Fruit fly (Drosophila melanogaster) whole organism, embryonic: Measurements from ENCODE around the gene ds.

Experiments used
- Antp ChIP-seq: fragments of 200-800 bp; sonication (Bioruptor generic); optimal IDR thresholded peaks from 3 replicates; lab custom pipeline; 2016; ENCODE audit warnings: missing biosample characterization, missing genetic modification characterization
- Asciz ChIP-seq: fragments of 200-800 bp; sonication (Bioruptor generic); optimal IDR thresholded peaks from 2 replicates; lab custom pipeline; 2017; ENCODE audit warnings: missing biosample characterization, mild to moderate bottlenecking, missing genetic modification characterization, missing genetic modification reagents
- Awh ChIP-seq: fragments of 200-800 bp; sonication (Bioruptor generic); IDR thresholded peaks from 2 replicates; pipeline ENCODE4, ENCODE4 v1.3.6; 2022; ENCODE audit warnings: missing biosample characterization, missing genetic modification characterization
- B-H1 ChIP-seq: fragments of 200-800 bp; sonication (Bioruptor generic); IDR thresholded peaks from 3 replicates; pipeline ENCODE4 v1.3.6; 2022; ENCODE audit warnings: missing biosample characterization, missing genetic modification characterization
- Bdp1 ChIP-seq: fragments of 200-800 bp; sonication (Bioruptor generic); optimal IDR thresholded peaks from 3 replicates; lab custom pipeline; 2016; ENCODE audit warnings: missing biosample characterization, missing genetic modification characterization
- BtbVII ChIP-seq: fragments of 200-800 bp; sonication (Bioruptor generic); optimal IDR thresholded peaks from 3 replicates; lab custom pipeline; 2017; ENCODE audit warnings: missing biosample characterization, mild to moderate bottlenecking, missing genetic modification characterization
- CG10979 ChIP-seq: fragments of 200-800 bp; sonication (Bioruptor generic); optimal IDR thresholded peaks from 2 replicates; lab custom pipeline; 2018; ENCODE audit warnings: missing biosample characterization, mild to moderate bottlenecking, missing genetic modification characterization, moderate library complexity
- CG11093 ChIP-seq: fragments of 200-800 bp; sonication (Bioruptor generic); IDR thresholded peaks from 3 replicates; pipeline ENCODE4 v1.3.6; 2022; ENCODE audit warnings: missing biosample characterization, missing genetic modification characterization
- CG12769 ChIP-seq: fragments of 200-800 bp; sonication (Bioruptor generic); optimal IDR thresholded peaks from 2 replicates; lab custom pipeline; 2019; ENCODE audit warnings: missing biosample characterization, mild to moderate bottlenecking, missing genetic modification characterization, moderate library complexity
- CG14441 ChIP-seq: fragments of 200-800 bp; sonication (Bioruptor generic); IDR thresholded peaks from 2 replicates; pipeline ENCODE4 v1.3.6; 2022; ENCODE audit warnings: missing biosample characterization, missing genetic modification characterization
- CG15696 ChIP-seq: fragments of 200-800 bp; sonication (Bioruptor generic); optimal IDR thresholded peaks from 2 replicates; lab custom pipeline; 2019; ENCODE audit warnings: missing biosample characterization, mild to moderate bottlenecking, missing genetic modification characterization, moderate library complexity
- CG17328 ChIP-seq: fragments of 200-800 bp; sonication (Bioruptor generic); IDR thresholded peaks from 2 replicates; pipeline ENCODE4 v1.3.6; 2022; ENCODE audit warnings: missing biosample characterization, missing genetic modification characterization
- CG17612 ChIP-seq: fragments of 200-800 bp; sonication (Bioruptor generic); IDR thresholded peaks from 2 replicates; pipeline ENCODE4 v1.3.6; 2022; ENCODE audit warnings: missing biosample characterization, missing genetic modification characterization
- CG18476 ChIP-seq: fragments of 200-800 bp; sonication (Bioruptor generic); optimal IDR thresholded peaks from 2 replicates; lab custom pipeline; 2016; ENCODE audit warnings: missing biosample characterization, mild to moderate bottlenecking, missing genetic modification characterization
- CG4282 ChIP-seq: fragments of 200-800 bp; sonication (Bioruptor generic); optimal IDR thresholded peaks from 2 replicates; lab custom pipeline; 2016; ENCODE audit warnings: missing biosample characterization, missing genetic modification characterization
- CG6791 ChIP-seq: fragments of 200-800 bp; sonication (Bioruptor generic); IDR thresholded peaks from 3 replicates; pipeline ENCODE4 v1.3.6; 2022; ENCODE audit warnings: missing biosample characterization, missing genetic modification characterization; ENCODE audit not compliant: partially characterized antibody
- CG7786 ChIP-seq: fragments of 200-800 bp; sonication (Bioruptor generic); optimal IDR thresholded peaks from 2 replicates; lab custom pipeline; 2016; ENCODE audit warnings: missing biosample characterization, missing genetic modification characterization
- CG7839 ChIP-seq: fragments of 200-800 bp; sonication (Bioruptor generic); optimal IDR thresholded peaks from 3 replicates; lab custom pipeline; 2018; ENCODE audit warnings: missing biosample characterization, mild to moderate bottlenecking, missing genetic modification characterization, moderate library complexity
- CG8359 ChIP-seq: fragments of 200-800 bp; sonication (Bioruptor generic); optimal IDR thresholded peaks from 2 replicates; lab custom pipeline; 2017; ENCODE audit warnings: missing biosample characterization, mild to moderate bottlenecking, missing genetic modification characterization, borderline replicate concordance
- CG8765 ChIP-seq: fragments of 200-800 bp; sonication (Bioruptor generic); IDR thresholded peaks from 2 replicates; pipeline ENCODE4 v1.3.6; 2022; ENCODE audit warnings: missing biosample characterization, missing genetic modification characterization
- CG9797 ChIP-seq: fragments of 200-800 bp; sonication (Bioruptor generic); optimal IDR thresholded peaks from 3 replicates; lab custom pipeline; 2018; ENCODE audit warnings: missing biosample characterization, mild to moderate bottlenecking, missing genetic modification characterization
- CG9932 ChIP-seq: fragments of 200-800 bp; sonication (Bioruptor generic); IDR thresholded peaks from 2 replicates; pipeline ENCODE4 v1.3.6; 2022; ENCODE audit warnings: missing biosample characterization, missing genetic modification characterization
- Dp ChIP-seq: fragments of 200-800 bp; sonication (Bioruptor generic); optimal IDR thresholded peaks from 2 replicates; lab custom pipeline; 2018; ENCODE audit warnings: missing biosample characterization, mild to moderate bottlenecking, missing genetic modification characterization, moderate library complexity
- Elba2 ChIP-seq: fragments of 200-800 bp; sonication (Bioruptor generic); optimal IDR thresholded peaks from 3 replicates; lab custom pipeline; 2016; ENCODE audit warnings: missing biosample characterization, missing genetic modification characterization
- Fer1 ChIP-seq: fragments of 200-800 bp; sonication (Bioruptor generic); optimal IDR thresholded peaks from 2 replicates; lab custom pipeline; 2017; ENCODE audit warnings: missing biosample characterization, mild to moderate bottlenecking, missing genetic modification characterization
- Gug ChIP-seq: fragments of 200-800 bp; sonication (Bioruptor generic); IDR thresholded peaks from 4 replicates; pipeline ENCODE4 v1.3.6; 2022; ENCODE audit warnings: missing biosample characterization, missing genetic modification characterization
- HLHmδ ChIP-seq: fragments of 200-800 bp; sonication (Bioruptor generic); optimal IDR thresholded peaks from 2 replicates; lab custom pipeline; 2018; ENCODE audit warnings: missing biosample characterization, mild to moderate bottlenecking, missing genetic modification characterization, moderate library complexity
- Hmx ChIP-seq: fragments of 200-800 bp; sonication (Bioruptor generic); optimal IDR thresholded peaks from 2 replicates; lab custom pipeline; 2016; ENCODE audit warnings: missing biosample characterization, missing genetic modification characterization
- Hsf ChIP-seq: fragments of 200-800 bp; sonication (Bioruptor generic); optimal IDR thresholded peaks from 3 replicates; lab custom pipeline; 2016; ENCODE audit warnings: missing biosample characterization, missing genetic modification characterization
- Med ChIP-seq: fragments of 200-800 bp; sonication (Bioruptor generic); peaks from one replicate; lab custom pipeline; 2016; ENCODE audit warnings: missing biosample characterization, missing genetic modification characterization, mild to moderate bottlenecking, inconsistent platforms, moderate library complexity
- Mes4 ChIP-seq: fragments of 200-800 bp; sonication (Bioruptor generic); optimal IDR thresholded peaks from 2 replicates; lab custom pipeline; 2016; ENCODE audit warnings: missing biosample characterization, missing genetic modification characterization
- Vsx1 ChIP-seq: fragments of 200-800 bp; sonication (Bioruptor generic); optimal IDR thresholded peaks from 2 replicates; lab custom pipeline; 2017; ENCODE audit warnings: missing biosample characterization, mild to moderate bottlenecking, missing genetic modification characterization, missing genetic modification reagents
- abd-A ChIP-seq: fragments of 200-800 bp; sonication (Bioruptor generic); optimal IDR thresholded peaks from 3 replicates; lab custom pipeline; 2019; ENCODE audit warnings: missing biosample characterization, mild to moderate bottlenecking, missing genetic modification characterization, moderate library complexity
- bcd ChIP-seq: fragments of 200-800 bp; sonication (Bioruptor generic); optimal IDR thresholded peaks from 2 replicates; lab custom pipeline; 2017; ENCODE audit warnings: missing biosample characterization, mild to moderate bottlenecking, missing genetic modification characterization
- bigmax ChIP-seq: fragments of 200-800 bp; sonication (Bioruptor generic); optimal IDR thresholded peaks from 2 replicates; lab custom pipeline; 2018; ENCODE audit warnings: missing biosample characterization, mild to moderate bottlenecking, missing genetic modification characterization
- bsh ChIP-seq, 2 experiments: fragments of 200-800 bp; sonication (Bioruptor generic); optimal IDR thresholded peaks; 2 replicates each; lab custom pipeline; 2017 to 2018; ENCODE audit warnings: mild to moderate bottlenecking in 2 of 2, missing biosample characterization in 2 of 2, missing genetic modification characterization in 2 of 2, moderate library complexity in 1 of 2
- croc ChIP-seq: fragments of 200-800 bp; sonication (Bioruptor generic); conservative IDR thresholded peaks from 3 replicates; pipeline ENCODE4 v1.3.6; 2022; ENCODE audit warnings: missing biosample characterization, missing genetic modification characterization
- cwo ChIP-seq: fragments of 200-800 bp; sonication (Bioruptor generic); optimal IDR thresholded peaks from 3 replicates; lab custom pipeline; 2017; ENCODE audit warnings: missing biosample characterization, missing genetic modification characterization, mild to moderate bottlenecking, moderate library complexity, missing genetic modification reagents
- disco-r ChIP-seq: fragments of 200-800 bp; sonication (Bioruptor generic); optimal IDR thresholded peaks from 2 replicates; lab custom pipeline; 2016; ENCODE audit warnings: missing biosample characterization, missing genetic modification characterization
- fd96Cb ChIP-seq: fragments of 200-800 bp; sonication (Bioruptor generic); optimal IDR thresholded peaks from 2 replicates; lab custom pipeline; 2018; ENCODE audit warnings: missing biosample characterization, mild to moderate bottlenecking, missing genetic modification characterization, moderate library complexity
- insv ChIP-seq, 2 experiments: fragments of 200-800 bp; sonication (Bioruptor generic); optimal IDR thresholded peaks; 3 replicates each; lab custom pipeline; 2016 to 2018; ENCODE audit warnings: missing biosample characterization in 2 of 2, missing genetic modification characterization in 2 of 2
- ken ChIP-seq: fragments of 200-800 bp; sonication (Bioruptor generic); IDR thresholded peaks from 3 replicates; pipeline ENCODE4 v1.3.6; 2022; ENCODE audit warnings: missing biosample characterization, missing genetic modification characterization
- knrl ChIP-seq: fragments of 200-800 bp; sonication (Bioruptor generic); IDR thresholded peaks from 3 replicates; pipeline ENCODE4 v1.3.6; 2022; ENCODE audit warnings: missing biosample characterization, missing genetic modification characterization; ENCODE audit not compliant: partially characterized antibody
- lilli ChIP-seq: fragments of 200-800 bp; sonication (Bioruptor generic); optimal IDR thresholded peaks from 3 replicates; lab custom pipeline; 2016; ENCODE audit warnings: missing biosample characterization, missing genetic modification characterization
- p53 ChIP-seq: fragments of 200-800 bp; sonication (Bioruptor generic); optimal IDR thresholded peaks from 2 replicates; lab custom pipeline; 2016; ENCODE audit warnings: missing biosample characterization, missing genetic modification characterization
- run ChIP-seq: fragments of 200-800 bp; sonication (Bioruptor generic); optimal IDR thresholded peaks from 3 replicates; lab custom pipeline; 2018; ENCODE audit warnings: missing biosample characterization, mild to moderate bottlenecking, missing genetic modification characterization
- slp2 ChIP-seq: fragments of 200-800 bp; sonication (Bioruptor generic); optimal IDR thresholded peaks from 2 replicates; lab custom pipeline; 2016; ENCODE audit warnings: missing biosample characterization, missing genetic modification characterization
- stc ChIP-seq: fragments of 200-800 bp; sonication (Bioruptor generic); IDR thresholded peaks from 2 replicates; pipeline ENCODE4 v1.3.6; 2022; ENCODE audit warnings: missing biosample characterization, missing genetic modification characterization
- ttk ChIP-seq: fragments of 200-800 bp; sonication (Bioruptor generic); IDR thresholded peaks from 2 replicates; pipeline ENCODE4 v2.1.2; 2022; ENCODE audit warnings: missing biosample characterization, missing genetic modification characterization
- wek ChIP-seq: fragments of 200-800 bp; sonication (Bioruptor generic); optimal IDR thresholded peaks from 3 replicates; lab custom pipeline; 2018; ENCODE audit warnings: missing biosample characterization, mild to moderate bottlenecking, missing genetic modification characterization, moderate library complexity
- zf30C ChIP-seq: fragments of 200-800 bp; sonication (Bioruptor generic); optimal IDR thresholded peaks from 3 replicates; lab custom pipeline; 2018; ENCODE audit warnings: missing biosample characterization, mild to moderate bottlenecking, missing genetic modification characterization

The ds gene

dm6 chr2L:602439-602879 is 112.3 kb downstream of the ds start, which contains the start of gene CG13689 (continued):
- TF ChIP-seq croc (GFP tag; lab: Robert Waterston, UW) (no peak), Elba2 (GFP tag; lab: Kevin White, UChicago) (no peak), BtbVII (GFP tag; lab: Kevin White, UChicago) (no peak), slp2 (GFP tag; lab: Kevin White, UChicago) (no peak), HLHmδ (GFP tag; lab: Kevin White, UChicago) (no peak), CG12769 (tag; lab: Kevin White, UChicago) (no peak), CG14441 (GFP tag; lab: Robert Waterston, UW) (0 out of 2 replicates have a peak, but pooled peaks have one; percentile 39), Dp (peak; percentile 28), CG9932 (GFP tag; lab: Robert Waterston, UW) (peak; percentile 81), run (tag; lab: Kevin White, UChicago) (no peak), CG8359 (GFP tag; lab: Kevin White, UChicago) (no peak), Gug (GFP tag; lab: Robert Waterston, UW) (peak; percentile 51; the same call in 2 of the 4 replicates), bsh (GFP tag; optimal IDR thresholded peaks at IDR 0.05; lab: Kevin White, UChicago) (peak in 1 of 2 experiments; percentile 39), CG10979 (tag; lab: Kevin White, UChicago) (peak; percentile 96), abd-A (tag; lab: Kevin White, UChicago) (no peak), p53 (no peak), cwo (GFP tag; lab: Kevin White, UChicago) (no peak), ttk (peak; percentile 47; the same call in 1 of the 2 replicates), Fer1 (GFP tag; lab: Kevin White, UChicago) (no peak), Hmx (GFP tag; lab: Kevin White, UChicago) (peak; percentile 38), Bdp1 (GFP tag; lab: Kevin White, UChicago) (peak; percentile 17), ken (GFP tag; lab: Robert Waterston, UW) (no peak), CG7839 (tag; lab: Kevin White, UChicago) (peak; percentile 61), fd96Cb (peak; percentile 46), B-H1 (no peak), CG17328 (GFP tag; lab: Robert Waterston, UW) (no peak; the same call in 1 of the 2 replicates), Asciz (GFP tag; lab: Kevin White, UChicago) (peak; percentile 0), CG7786 (GFP tag; lab: Kevin White, UChicago) (no peak), CG8765 (no peak), CG17612 (GFP tag; lab: Robert Waterston, UW) (no peak), zf30C (GFP tag; lab: Kevin White, UChicago) (no peak), bcd (GFP tag; lab: Kevin White, UChicago) (peak; percentile 59), CG4282 (no peak), Antp (GFP tag; lab: Kevin White, UChicago) (peak; percentile 22), CG15696 (tag; lab: Kevin White, UChicago) (peak; percentile 78), CG18476 (GFP tag; lab: Kevin White, UChicago) (peak; percentile 29), Awh (GFP tag; lab: Robert Waterston, UW) (no peak), stc (GFP tag; lab: Robert Waterston, UW) (no peak), knrl (no peak), CG11093 (GFP tag; lab: Robert Waterston, UW) (no peak), wek (GFP tag; lab: Kevin White, UChicago) (no peak), bigmax (no peak), Vsx1 (GFP tag; lab: Kevin White, UChicago) (peak; percentile 6), lilli (GFP tag; lab: Kevin White, UChicago) (peak; percentile 69), CG6791 (no peak), insv (GFP tag; optimal IDR thresholded peaks at IDR 0.05; lab: Kevin White, UChicago) (peak in 1 of 2 experiments; percentile 55), Mes4 (GFP tag; lab: Kevin White, UChicago) (no peak), Med (GFP tag; lab: Kevin White, UChicago) (peak; percentile 92), CG9797 (GFP tag; lab: Kevin White, UChicago) (peak; percentile 2), disco-r (GFP tag; lab: Kevin White, UChicago) (no peak), Hsf (peak; percentile 68)
